Worm (Caenorhabditis elegans) whole organism, mixed stage, embryonic: ENCODE measurements around the gene F55G1.6.

Source experiments
- M03D4.4 ChIP-seq: sonication (generic microtip); optimal IDR thresholded peaks from 2 replicates; lab custom pipeline; 2017; ENCODE audit warnings: mild to moderate bottlenecking, missing genetic modification characterization, missing compliant biosample characterization
- ces-1 ChIP-seq: fragments of 150-350 bp; optimal IDR thresholded peaks from 2 replicates; lab custom pipeline; 2014; ENCODE audit warnings: missing biosample characterization, missing genetic modification reagents, missing genetic modification characterization
- ham-2 ChIP-seq: fragments of 200-800 bp; sonication (Bioruptor generic); optimal IDR thresholded peaks from 2 replicates; lab custom pipeline; 2018; ENCODE audit warnings: mild to moderate bottlenecking, missing genetic modification characterization, missing compliant biosample characterization
- lin-13 ChIP-seq: fragments of 150-350 bp; optimal IDR thresholded peaks from 2 replicates; lab custom pipeline; 2014; ENCODE audit warnings: missing biosample characterization, missing genetic modification characterization
- lsy-2 ChIP-seq: fragments of 150-350 bp; optimal IDR thresholded peaks from 2 replicates; lab custom pipeline; 2014; ENCODE audit warnings: missing biosample characterization, missing genetic modification characterization
- mab-5 ChIP-seq: fragments of 150-350 bp; optimal IDR thresholded peaks from 2 replicates; lab custom pipeline; 2014; ENCODE audit warnings: missing biosample characterization, missing genetic modification characterization
- mep-1 ChIP-seq: fragments of 150-350 bp; optimal IDR thresholded peaks from 2 replicates; lab custom pipeline; 2017; ENCODE audit warnings: missing biosample characterization, missing genetic modification reagents, missing genetic modification characterization, inconsistent platforms
- mls-2 ChIP-seq: sonication (generic microtip); optimal IDR thresholded peaks from 2 replicates; lab custom pipeline; 2016; ENCODE audit warnings: mild to moderate bottlenecking, missing genetic modification characterization, moderate library complexity, missing compliant biosample characterization
- nhr-237 ChIP-seq: fragments of 150-350 bp; optimal IDR thresholded peaks from 2 replicates; lab custom pipeline; 2014; ENCODE audit warnings: missing biosample characterization, missing genetic modification characterization
- nhr-28 ChIP-seq: fragments of 150-350 bp; optimal IDR thresholded peaks from 2 replicates; lab custom pipeline; 2014; ENCODE audit warnings: missing biosample characterization, missing genetic modification characterization
- pha-4 ChIP-seq: fragments of 150-350 bp; optimal IDR thresholded peaks from 2 replicates; lab custom pipeline; 2018; ENCODE audit warnings: missing biosample characterization, missing genetic modification reagents, missing genetic modification characterization
- snpc-4 ChIP-seq: fragments of 150-350 bp; optimal IDR thresholded peaks from 2 replicates; lab custom pipeline; 2014; ENCODE audit warnings: missing biosample characterization, missing genetic modification characterization
- tbx-8 ChIP-seq: fragments of 200-800 bp; sonication (Bioruptor generic); optimal IDR thresholded peaks from 2 replicates; lab custom pipeline; 2018; ENCODE audit warnings: mild to moderate bottlenecking, missing genetic modification characterization, moderate library complexity, missing compliant biosample characterization
- unc-39 ChIP-seq: fragments of 150-350 bp; optimal IDR thresholded peaks from 2 replicates; lab custom pipeline; 2014; ENCODE audit warnings: missing biosample characterization, missing genetic modification characterization

- TF ChIP-seq ham-2, result no peak
- TF ChIP-seq pha-4 (tag; lab: Kevin White, UChicago), result no peak
- TF ChIP-seq mab-5 (tag; lab: Kevin White, UChicago), result no peak
- TF ChIP-seq M03D4.4 (tag; lab: Kevin White, UChicago), result no peak
- TF ChIP-seq tbx-8 (GFP tag; lab: Kevin White, UChicago), result no peak
- no peak for TF ChIP-seq ces-1
- TF ChIP-seq mls-2 (tag; lab: Kevin White, UChicago), result no peak
- TF ChIP-seq lsy-2, result no peak
- no peak for TF ChIP-seq nhr-237 (tag; lab: Kevin White, UChicago)
- no peak for TF ChIP-seq snpc-4 (tag; lab: Kevin White, UChicago)
- TF ChIP-seq nhr-28 (tag; lab: Kevin White, UChicago), result no peak
- TF ChIP-seq mep-1, result no peak
- no peak for TF ChIP-seq unc-39
- no peak for TF ChIP-seq lin-13 (tag; lab: Kevin White, UChicago)
Observed at ce11 chrIV:7497750-7498149, 24.4 kb downstream of the F55G1.6 start, which contains the start of gene egas-4.
